Fruit fly (Drosophila melanogaster) whole organism, embryonic: ENCODE data around the gene AP-2alpha.
A peak's percentile ranks its signal among the peaks of the same experiment; 100 is the strongest.

Experiments
- Atf6 ChIP-seq: fragments of 200-800 bp; sonication (Bioruptor generic); IDR thresholded peaks from 2 replicates; pipeline ENCODE4 v1.3.6; 2022; ENCODE audit warnings: missing biosample characterization, missing genetic modification characterization
- Bdp1 ChIP-seq: fragments of 200-800 bp; sonication (Bioruptor generic); optimal IDR thresholded peaks from 3 replicates; lab custom pipeline; 2016; ENCODE audit warnings: missing biosample characterization, missing genetic modification characterization
- CG12155 ChIP-seq: fragments of 200-800 bp; sonication (Bioruptor generic); optimal IDR thresholded peaks from 3 replicates; lab custom pipeline; 2016; ENCODE audit warnings: missing biosample characterization, missing genetic modification characterization
- CG13123 ChIP-seq: fragments of 200-800 bp; sonication (Bioruptor generic); optimal IDR thresholded peaks from 2 replicates; lab custom pipeline; 2016; ENCODE audit warnings: missing biosample characterization, missing genetic modification characterization
- CG13775 ChIP-seq: fragments of 200-800 bp; sonication (Bioruptor generic); optimal IDR thresholded peaks from 3 replicates; lab custom pipeline; 2017; ENCODE audit warnings: missing biosample characterization, mild to moderate bottlenecking, missing genetic modification characterization
- CG15479 ChIP-seq: fragments of 200-800 bp; sonication (Bioruptor generic); optimal IDR thresholded peaks from 3 replicates; lab custom pipeline; 2019; ENCODE audit warnings: missing biosample characterization, mild to moderate bottlenecking, missing genetic modification characterization, moderate library complexity
- CG1647 ChIP-seq: fragments of 200-800 bp; sonication (Bioruptor generic); optimal IDR thresholded peaks from 3 replicates; lab custom pipeline; 2016; ENCODE audit warnings: missing biosample characterization, missing genetic modification characterization
- CG16863 ChIP-seq: fragments of 200-800 bp; sonication (Bioruptor generic); optimal IDR thresholded peaks from 3 replicates; lab custom pipeline; 2016; ENCODE audit warnings: missing biosample characterization, missing genetic modification characterization
- CG17359 ChIP-seq: fragments of 200-800 bp; sonication (Bioruptor generic); optimal IDR thresholded peaks from 3 replicates; lab custom pipeline; 2018; ENCODE audit warnings: missing biosample characterization, mild to moderate bottlenecking, missing genetic modification characterization, moderate library complexity
- CG18262 ChIP-seq: fragments of 200-800 bp; optimal IDR thresholded peaks from 3 replicates; lab custom pipeline; 2019; ENCODE audit warnings: missing biosample characterization, mild to moderate bottlenecking, missing genetic modification characterization, moderate library complexity
- CG2202 ChIP-seq: fragments of 200-800 bp; sonication (Bioruptor generic); optimal IDR thresholded peaks from 2 replicates; lab custom pipeline; 2018; ENCODE audit warnings: missing biosample characterization, mild to moderate bottlenecking, missing genetic modification characterization
- CG3163 ChIP-seq: fragments of 200-800 bp; sonication (Bioruptor generic); optimal IDR thresholded peaks from 3 replicates; lab custom pipeline; 2016; ENCODE audit warnings: missing biosample characterization, missing genetic modification characterization
- CG32767 ChIP-seq: fragments of 200-800 bp; sonication (Bioruptor generic); IDR thresholded peaks from 2 replicates; pipeline ENCODE4 v1.3.6; 2022; ENCODE audit warnings: missing biosample characterization, missing genetic modification characterization
- CG33557 ChIP-seq: fragments of 200-800 bp; sonication (Bioruptor generic); optimal IDR thresholded peaks from 2 replicates; lab custom pipeline; 2019; ENCODE audit warnings: missing biosample characterization, mild to moderate bottlenecking, missing genetic modification characterization, moderate library complexity
- CG3407 ChIP-seq: fragments of 200-800 bp; sonication (Bioruptor generic); optimal IDR thresholded peaks from 2 replicates; lab custom pipeline; 2018; ENCODE audit warnings: missing biosample characterization, mild to moderate bottlenecking, missing genetic modification characterization
- CG34224 ChIP-seq: fragments of 200-800 bp; sonication (Bioruptor generic); IDR thresholded peaks from 3 replicates; pipeline ENCODE4 v1.3.6; 2022; ENCODE audit warnings: missing biosample characterization, missing genetic modification characterization; ENCODE audit not compliant: partially characterized antibody
- CG4404 ChIP-seq: fragments of 200-800 bp; sonication (Bioruptor generic); IDR thresholded peaks from 2 replicates; pipeline ENCODE4 v1.3.6; 2022; ENCODE audit warnings: missing biosample characterization, missing genetic modification characterization
- CG4730 ChIP-seq: fragments of 200-800 bp; sonication (Bioruptor generic); IDR thresholded peaks from 2 replicates; pipeline ENCODE4 v1.3.6; 2022; ENCODE audit warnings: missing biosample characterization, missing genetic modification characterization
- CG6654 ChIP-seq: fragments of 200-800 bp; sonication (Bioruptor generic); optimal IDR thresholded peaks from 2 replicates; lab custom pipeline; 2017; ENCODE audit warnings: missing biosample characterization, mild to moderate bottlenecking, missing genetic modification characterization
- CG6689 ChIP-seq: fragments of 200-800 bp; sonication (Bioruptor generic); IDR thresholded peaks from 2 replicates; pipeline ENCODE4 v1.3.6; 2022; ENCODE audit warnings: missing biosample characterization, missing genetic modification characterization
- Chrac-16 ChIP-seq: fragments of 200-800 bp; sonication (Bioruptor generic); optimal IDR thresholded peaks from 3 replicates; lab custom pipeline; 2016; ENCODE audit warnings: missing biosample characterization, missing genetic modification characterization
- Ets65A ChIP-seq: fragments of 200-800 bp; sonication (Bioruptor generic); peaks from one replicate; lab custom pipeline; 2016; ENCODE audit warnings: missing biosample characterization, missing genetic modification characterization
- H2.0 ChIP-seq: fragments of 200-800 bp; sonication (Bioruptor generic); IDR thresholded peaks from 2 replicates; pipeline ENCODE4 v1.3.6; 2022; ENCODE audit warnings: missing biosample characterization, missing genetic modification characterization
- Mes4 ChIP-seq: fragments of 200-800 bp; sonication (Bioruptor generic); optimal IDR thresholded peaks from 2 replicates; lab custom pipeline; 2016; ENCODE audit warnings: missing biosample characterization, missing genetic modification characterization
- Pdp1 ChIP-seq, 2 experiments: fragments of 200-800 bp; sonication (Bioruptor generic); optimal IDR thresholded peaks; 3 replicates each; lab custom pipeline; 2016; ENCODE audit warnings: missing biosample characterization in 2 of 2, missing genetic modification characterization in 2 of 2, mild to moderate bottlenecking in 1 of 2, moderate library complexity in 1 of 2
- Ptx1 ChIP-seq: fragments of 200-800 bp; sonication (Bioruptor generic); IDR thresholded peaks from 2 replicates; pipeline ENCODE4 v1.3.6; 2022; ENCODE audit warnings: missing biosample characterization, missing genetic modification characterization
- Rfx ChIP-seq: fragments of 200-800 bp; sonication (Bioruptor generic); IDR thresholded peaks from 2 replicates; pipeline ENCODE4 v1.3.6; 2022; ENCODE audit warnings: missing biosample characterization, missing genetic modification characterization
- TFAM ChIP-seq: fragments of 200-800 bp; sonication (Bioruptor generic); optimal IDR thresholded peaks from 2 replicates; lab custom pipeline; 2017; ENCODE audit warnings: missing biosample characterization, missing genetic modification characterization, inconsistent platforms
- Xrp1 ChIP-seq: fragments of 200-800 bp; sonication (Bioruptor generic); IDR thresholded peaks from 2 replicates; pipeline ENCODE4 v1.3.6; 2022; ENCODE audit warnings: missing biosample characterization, missing genetic modification characterization
- ac ChIP-seq: fragments of 200-800 bp; sonication (Bioruptor generic); optimal IDR thresholded peaks from 3 replicates; lab custom pipeline; 2017; ENCODE audit warnings: missing biosample characterization, mild to moderate bottlenecking, missing genetic modification characterization
- bab2 ChIP-seq: fragments of 200-800 bp; sonication (Bioruptor generic); optimal IDR thresholded peaks from 2 replicates; lab custom pipeline; 2016; ENCODE audit warnings: missing biosample characterization, missing genetic modification characterization
- bcd ChIP-seq: fragments of 200-800 bp; sonication (Bioruptor generic); optimal IDR thresholded peaks from 2 replicates; lab custom pipeline; 2017; ENCODE audit warnings: missing biosample characterization, mild to moderate bottlenecking, missing genetic modification characterization
- chm ChIP-seq: fragments of 200-800 bp; sonication (Bioruptor generic); IDR thresholded peaks from 2 replicates; pipeline ENCODE4 v1.3.6; 2022; ENCODE audit warnings: missing biosample characterization, missing genetic modification characterization
- chn ChIP-seq: fragments of 200-800 bp; sonication (Bioruptor generic); optimal IDR thresholded peaks from 2 replicates; lab custom pipeline; 2016; ENCODE audit warnings: missing biosample characterization, missing genetic modification characterization
- danr ChIP-seq: fragments of 200-800 bp; sonication (Bioruptor generic); IDR thresholded peaks from 2 replicates; pipeline ENCODE4 v1.3.6; 2022; ENCODE audit warnings: missing biosample characterization, missing genetic modification characterization
- dpn ChIP-seq, 2 experiments: fragments of 200-800 bp; sonication (Bioruptor generic); optimal IDR thresholded peaks; 3 replicates each; lab custom pipeline; 2016; ENCODE audit warnings: missing biosample characterization in 2 of 2, missing genetic modification characterization in 2 of 2
- emc ChIP-seq: fragments of 200-800 bp; sonication (Bioruptor generic); optimal IDR thresholded peaks from 2 replicates; lab custom pipeline; 2016; ENCODE audit warnings: missing biosample characterization, missing genetic modification characterization
- fd102C ChIP-seq: fragments of 200-800 bp; sonication (Bioruptor generic); optimal IDR thresholded peaks from 2 replicates; lab custom pipeline; 2018; ENCODE audit warnings: missing biosample characterization, mild to moderate bottlenecking, missing genetic modification characterization, moderate library complexity
- fu2 ChIP-seq: fragments of 200-800 bp; sonication (Bioruptor generic); optimal IDR thresholded peaks from 2 replicates; lab custom pipeline; 2016; ENCODE audit warnings: missing biosample characterization, missing genetic modification characterization
- gce ChIP-seq: fragments of 200-800 bp; sonication (Bioruptor generic); IDR thresholded peaks from 3 replicates; pipeline ENCODE4 v1.3.6; 2022; ENCODE audit warnings: missing biosample characterization, missing genetic modification characterization
- grn ChIP-seq: fragments of 200-800 bp; sonication (Bioruptor generic); optimal IDR thresholded peaks from 3 replicates; lab custom pipeline; 2017; ENCODE audit warnings: missing biosample characterization, missing genetic modification characterization
- her ChIP-seq: fragments of 200-800 bp; sonication (Bioruptor generic); optimal IDR thresholded peaks from 2 replicates; lab custom pipeline; 2016; ENCODE audit warnings: missing biosample characterization, missing genetic modification characterization
- nau ChIP-seq: fragments of 200-800 bp; sonication (Bioruptor generic); optimal IDR thresholded peaks from 3 replicates; lab custom pipeline; 2017; ENCODE audit warnings: missing biosample characterization, mild to moderate bottlenecking, missing genetic modification characterization, missing genetic modification reagents
- nom ChIP-seq: fragments of 200-800 bp; sonication (Bioruptor generic); optimal IDR thresholded peaks from 2 replicates; lab custom pipeline; 2017; ENCODE audit warnings: missing biosample characterization, missing genetic modification characterization, mild to moderate bottlenecking, moderate library complexity, missing genetic modification reagents
- peb ChIP-seq: fragments of 200-800 bp; sonication (Bioruptor generic); IDR thresholded peaks from 2 replicates; pipeline ENCODE4 v1.3.6; 2022; ENCODE audit warnings: missing biosample characterization, missing genetic modification characterization
- prd ChIP-seq, 3 experiments: fragments of >200 bp in 2 of 3; fragments of 200-800 bp in 1 of 3; sonication (Bioruptor generic) in 1 of 3; optimal IDR thresholded peaks in 2 of 3; IDR thresholded peaks in 1 of 3; 2 replicates in 2 of 3; 3 replicates in 1 of 3; pipeline versions ENCODE4 v1.3.6 to Lab custom; 2017 to 2022; ENCODE audit warnings: missing biosample characterization in 1 of 3, missing genetic modification characterization in 1 of 3
- pzg ChIP-seq: fragments of 200-800 bp; sonication (Bioruptor generic); optimal IDR thresholded peaks from 3 replicates; lab custom pipeline; 2018; ENCODE audit warnings: missing biosample characterization, mild to moderate bottlenecking, missing genetic modification characterization, moderate library complexity
- row ChIP-seq: fragments of 200-800 bp; sonication (Bioruptor generic); IDR thresholded peaks from 3 replicates; pipeline ENCODE4 v1.3.6; 2022; ENCODE audit warnings: missing biosample characterization, missing genetic modification characterization
- salm ChIP-seq: fragments of 200-800 bp; sonication (Bioruptor generic); optimal IDR thresholded peaks from 2 replicates; lab custom pipeline; 2018; ENCODE audit warnings: missing biosample characterization, mild to moderate bottlenecking, missing genetic modification characterization
- zfh2 ChIP-seq: fragments of 200-800 bp; sonication (Bioruptor generic); optimal IDR thresholded peaks from 2 replicates; lab custom pipeline; 2016; ENCODE audit warnings: missing biosample characterization, missing genetic modification characterization

Gene AP-2alpha

DNA sequence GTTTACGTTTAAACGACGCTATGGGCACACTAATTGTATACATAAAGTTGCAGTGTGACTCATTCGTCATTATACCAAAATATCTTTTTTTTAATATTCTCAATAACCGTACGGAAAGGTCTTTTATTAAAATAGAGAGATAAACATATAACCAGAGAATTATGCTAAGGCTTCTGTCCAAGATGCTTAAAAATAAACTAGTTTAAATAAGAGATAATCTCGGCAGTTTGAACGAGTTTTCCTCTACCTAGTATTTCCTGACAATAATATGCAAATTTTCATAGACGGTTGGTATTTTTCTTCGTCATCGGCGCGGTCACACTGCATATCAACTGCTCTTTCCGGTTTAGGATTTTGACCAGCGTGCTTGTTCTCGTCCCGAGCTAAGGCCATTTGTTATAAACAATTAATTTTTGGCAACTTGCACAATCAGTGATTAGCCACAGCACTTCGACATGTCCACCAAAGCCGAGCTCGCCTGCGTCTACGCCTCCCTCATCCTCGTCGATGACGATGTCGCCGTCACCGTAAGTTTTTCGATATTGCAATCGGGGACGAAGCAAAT, 5.1 kb upstream of the AP-2alpha start, which contains the start of the genes CG13690 and RpLP1 (continued):
- peak; percentile 66 for TF ChIP-seq CG17359 (tag; lab: Kevin White, UChicago)
- no peak for TF ChIP-seq CG6689
- peak; percentile 55 for TF ChIP-seq chn (GFP tag; lab: Kevin White, UChicago)
- peak; percentile 91 for TF ChIP-seq CG13775 (GFP tag; lab: Kevin White, UChicago)
- peak; percentile 45 to 76 for TF ChIP-seq dpn (GFP tag; optimal IDR thresholded peaks at IDR 0.05; lab: Kevin White, UChicago)
- TF ChIP-seq CG3407 (GFP tag; lab: Kevin White, UChicago): peak; percentile 73
- no peak for TF ChIP-seq CG34224 (GFP tag; lab: Robert Waterston, UW)
- TF ChIP-seq emc (GFP tag; lab: Kevin White, UChicago): peak; percentile 42
- peak; percentile 28 for TF ChIP-seq Chrac-16
- TF ChIP-seq nom: peak; percentile 89
- peak; percentile 45; the same call in 2 of the 3 replicates for TF ChIP-seq row (GFP tag; lab: Robert Waterston, UW)
- TF ChIP-seq Pdp1 (GFP tag; optimal IDR thresholded peaks at IDR 0.05; lab: Kevin White, UChicago): peak; percentile 39 to 76
- peak; percentile 40 for TF ChIP-seq fu2 (GFP tag; lab: Kevin White, UChicago)
- peak; percentile 50 for TF ChIP-seq Bdp1
- TF ChIP-seq CG4404 (GFP tag; lab: Robert Waterston, UW): no peak
- no peak for TF ChIP-seq peb (GFP tag; lab: Robert Waterston, UW)
- TF ChIP-seq her (GFP tag; lab: Kevin White, UChicago): peak; percentile 66
- TF ChIP-seq H2.0 (GFP tag; lab: Robert Waterston, UW): peak; percentile 23; the same call in 1 of the 2 replicates
- peak; percentile 87 for TF ChIP-seq nau (GFP tag; lab: Kevin White, UChicago)
- TF ChIP-seq CG33557 (GFP tag; lab: Kevin White, UChicago): peak; percentile 72
- TF ChIP-seq CG15479: peak; percentile 29
- TF ChIP-seq gce (GFP tag; lab: Robert Waterston, UW): peak; percentile 69; the same call in 1 of the 3 replicates
- peak; percentile 86 for TF ChIP-seq chm (GFP tag; lab: Robert Waterston, UW)
- TF ChIP-seq zfh2 (GFP tag; lab: Kevin White, UChicago): peak; percentile 51
- TF ChIP-seq CG16863 (GFP tag; lab: Kevin White, UChicago): peak; percentile 64
- peak; percentile 56 for TF ChIP-seq CG12155
- TF ChIP-seq salm (tag; lab: Kevin White, UChicago): peak; percentile 80
- TF ChIP-seq danr: no peak
- 0 out of 2 replicates have a peak, but pooled peaks have one; percentile 34 for TF ChIP-seq Xrp1 (GFP tag; lab: Robert Waterston, UW)
- peak; percentile 41 for TF ChIP-seq CG3163
- TF ChIP-seq pzg (GFP tag; lab: Kevin White, UChicago): peak; percentile 86
- peak; percentile 85 for TF ChIP-seq bcd (GFP tag; lab: Kevin White, UChicago)
- peak; percentile 54 for TF ChIP-seq CG6654 (GFP tag; lab: Kevin White, UChicago)
- TF ChIP-seq prd (optimal IDR thresholded peaks at IDR 0.05; lab: Kevin White, UChicago): no peak
- no peak for TF ChIP-seq prd (GFP tag; IDR thresholded peaks at IDR 0.05; lab: Robert Waterston, UW)
- TF ChIP-seq CG1647: peak; percentile 65
- TF ChIP-seq CG32767: peak; percentile 56; the same call in 1 of the 2 replicates
- TF ChIP-seq Atf6 (GFP tag; lab: Robert Waterston, UW): peak; percentile 72
- peak; percentile 77 for TF ChIP-seq CG2202
- peak; percentile 25 for TF ChIP-seq bab2 (GFP tag; lab: Kevin White, UChicago)
- TF ChIP-seq Ptx1 (GFP tag; lab: Robert Waterston, UW): no peak
- TF ChIP-seq grn: peak; percentile 66
- no peak for TF ChIP-seq CG4730 (GFP tag; lab: Robert Waterston, UW)
- peak; percentile 51 for TF ChIP-seq ac (GFP tag; lab: Kevin White, UChicago)
- peak; percentile 89 for TF ChIP-seq Mes4 (GFP tag; lab: Kevin White, UChicago)
- TF ChIP-seq CG18262: peak; percentile 74
- peak; percentile 61 for TF ChIP-seq Rfx (GFP tag; lab: Robert Waterston, UW)
- TF ChIP-seq CG13123 (GFP tag; lab: Kevin White, UChicago): no peak
- TF ChIP-seq TFAM (GFP tag; lab: Kevin White, UChicago): peak; percentile 70
- peak; percentile 95 for TF ChIP-seq Ets65A (GFP tag; lab: Kevin White, UChicago)
- TF ChIP-seq fd102C: peak; percentile 71
